Fruit fly (Drosophila melanogaster): ENCODE measurements around the gene Tom20.

Tom20 gene

DNA sequence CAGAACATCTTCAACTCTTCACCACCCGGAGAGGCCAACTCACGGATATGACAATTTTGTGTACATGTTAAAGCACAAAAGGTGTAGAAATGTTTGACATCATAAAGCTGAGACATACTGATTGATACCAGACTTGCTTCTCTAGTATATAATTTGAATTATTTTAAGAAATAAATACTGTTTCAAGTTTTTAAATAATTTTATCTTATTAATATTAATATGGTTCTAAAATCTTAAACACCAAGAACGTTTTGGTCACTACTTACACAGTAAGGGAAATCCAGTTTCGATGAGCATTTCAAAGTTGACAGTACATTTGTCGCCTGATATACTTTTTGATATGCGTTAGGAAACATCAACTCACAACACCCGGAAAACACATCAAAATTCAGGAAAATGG lies 14.7 kb upstream of the Tom20 start, which contains the start of the genes hale and schuy:
TSS of gene hale (minus strand) at position 101 of the 400 bp plus-strand sequence.
TSS of gene schuy (plus strand) at position 326 of the 400 bp plus-strand sequence.
- TF ChIP-seq Spps (tag; optimal IDR thresholded peaks at IDR 0.05) (no peak), en (GFP tag; optimal IDR thresholded peaks at IDR 0.05) (no peak), CG17361 (GFP tag; IDR thresholded peaks at IDR 0.05) (no peak)

dm6 chr3L:19988891-19989290 lies 11.6 kb upstream of the Tom20 start, which contains the start of gene Csas:
Csas (minus strand) TSS chr3L:19988991.
- TF ChIP-seq pan (optimal IDR thresholded peaks at IDR 0.05) (no peak), pan (GFP tag; optimal IDR thresholded peaks at IDR 0.05 in 1 of 2, IDR thresholded peaks at IDR 0.05 in 1 of 2) (peak in 1 of 2 experiments; percentile 24), sens (GFP tag) (peak; percentile 71), CG16815 (GFP tag; optimal IDR thresholded peaks at IDR 0.05) (no peak), row (GFP tag; IDR thresholded peaks at IDR 0.05) (0 out of 3 replicates have a peak, but pooled peaks have one; percentile 23)

DNA sequence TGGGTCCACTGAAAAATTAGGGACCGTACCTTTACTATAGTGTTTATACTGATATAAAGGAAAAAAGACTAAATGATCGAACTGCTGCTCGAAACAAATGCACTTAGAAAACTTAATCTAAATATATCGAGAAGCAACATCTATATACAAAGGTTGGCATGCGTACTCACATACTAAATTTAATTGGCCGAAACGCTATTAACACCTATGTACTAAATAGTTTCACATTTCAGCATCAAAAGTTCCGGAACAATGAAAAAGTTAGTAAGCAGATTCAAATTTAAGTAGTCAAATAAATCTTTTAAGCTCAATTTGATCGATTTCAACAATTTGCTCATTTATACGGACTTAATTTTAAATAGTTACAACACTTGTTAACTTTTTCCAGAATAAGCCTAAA lies 9.3 kb upstream of the Tom20 start, which contains the start of gene fln:
TSS of gene fln (minus strand) at position 101 of the 400 bp plus-strand sequence.
- TF ChIP-seq Lim3 (GFP tag; IDR thresholded peaks at IDR 0.05) (no peak), CG18599 (GFP tag; optimal IDR thresholded peaks at IDR 0.05) (no peak), vnd (GFP tag; IDR thresholded peaks at IDR 0.05; ENCODE audit: partially characterized antibody) (no peak), CG18011 (GFP tag; optimal IDR thresholded peaks at IDR 0.05) (no peak), sim (GFP tag; IDR thresholded peaks at IDR 0.05) (no peak), gcm2 (GFP tag; optimal IDR thresholded peaks at IDR 0.05) (no peak), Kr (GFP tag; optimal IDR thresholded peaks at IDR 0.05) (no peak), nmo (GFP tag; optimal IDR thresholded peaks at IDR 0.05) (no peak), jumu (GFP tag; optimal IDR thresholded peaks at IDR 0.05) (no peak), gt (GFP tag; IDR thresholded peaks at IDR 0.05) (no peak), Poxn (GFP tag; IDR thresholded peaks at IDR 0.05) (no peak), CG15514 (GFP tag; optimal IDR thresholded peaks at IDR 0.05) (no peak), CG16813 (GFP tag; IDR thresholded peaks at IDR 0.05; ENCODE audit: partially characterized antibody) (no peak), CG4404 (GFP tag; IDR thresholded peaks at IDR 0.05) (no peak), Asciz (GFP tag; optimal IDR thresholded peaks at IDR 0.05) (no peak), CG4730 (GFP tag; IDR thresholded peaks at IDR 0.05) (no peak), Hsf (GFP tag; optimal IDR thresholded peaks at IDR 0.05) (no peak)

DNA sequence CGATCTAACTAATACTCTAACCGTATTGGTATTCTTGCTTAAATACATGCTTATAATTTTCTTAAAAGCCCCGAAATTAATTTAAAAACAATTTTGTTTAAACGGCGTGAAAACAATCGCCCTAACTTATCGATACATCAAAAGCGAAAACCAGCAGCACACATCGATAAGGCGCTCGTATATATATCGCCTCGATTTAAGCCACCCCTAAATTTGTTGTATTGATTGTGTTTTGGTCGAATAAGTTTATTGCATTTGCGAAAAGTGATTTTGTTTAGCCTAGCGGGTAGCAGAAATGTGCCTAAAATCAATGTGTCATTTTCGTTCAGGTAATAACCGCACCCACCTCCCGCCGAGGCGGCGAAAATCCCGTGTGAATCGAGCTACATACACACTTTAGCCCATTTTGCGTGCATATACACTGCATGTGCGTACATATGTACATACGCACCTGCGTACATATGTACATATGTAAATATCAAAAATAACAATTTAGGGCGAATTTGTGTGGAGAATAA lies 8.7 kb upstream of the Tom20 start, which contains the start of the genes CG7646 and Nca:
TSS of gene CG7646 (plus strand) at position 174 of the 518 bp plus-strand sequence.
TSS of gene Nca (plus strand) at position 174 of the 518 bp plus-strand sequence.
- no peak for TF ChIP-seq CG31388 (GFP tag; optimal IDR thresholded peaks at IDR 0.05)
- peak; percentile 10 for TF ChIP-seq CG2120 (GFP tag; optimal IDR thresholded peaks at IDR 0.05)
- no peak for TF ChIP-seq wor (GFP tag; IDR thresholded peaks at IDR 0.05)
- TF ChIP-seq CG6654 (GFP tag; optimal IDR thresholded peaks at IDR 0.05) = no peak
- no peak for TF ChIP-seq bowl (GFP tag; IDR thresholded peaks at IDR 0.05)
- no peak for TF ChIP-seq CG8765 (GFP tag; IDR thresholded peaks at IDR 0.05)
- TF ChIP-seq CG2202 (tag; optimal IDR thresholded peaks at IDR 0.05) = no peak
- peak; percentile 39 for TF ChIP-seq CHES-1-like (GFP tag; optimal IDR thresholded peaks at IDR 0.05)
- peak; percentile 31 for TF ChIP-seq Ets97D (GFP tag; optimal IDR thresholded peaks at IDR 0.05)
- TF ChIP-seq CG17912 (GFP tag; optimal IDR thresholded peaks at IDR 0.05) = peak; percentile 76
- TF ChIP-seq CG15601 (tag; optimal IDR thresholded peaks at IDR 0.05) = peak; percentile 26
- TF ChIP-seq MBD-R2 (GFP tag; IDR thresholded peaks at IDR 0.05) = peak; percentile 60
- TF ChIP-seq CG12219 (GFP tag; optimal IDR thresholded peaks at IDR 0.05) = no peak
- TF ChIP-seq CG1792 (GFP tag; optimal IDR thresholded peaks at IDR 0.05) = no peak
- peak; percentile 50 for TF ChIP-seq CG8924 (tag; optimal IDR thresholded peaks at IDR 0.05)
- no peak for TF ChIP-seq CG12155 (GFP tag; optimal IDR thresholded peaks at IDR 0.05)
- TF ChIP-seq psq (GFP tag; optimal IDR thresholded peaks at IDR 0.05) = no peak
- TF ChIP-seq da (GFP tag; optimal IDR thresholded peaks at IDR 0.05) = no peak
- TF ChIP-seq her (GFP tag; optimal IDR thresholded peaks at IDR 0.05) = no peak
- no peak for TF ChIP-seq tgo (GFP tag; IDR thresholded peaks at IDR 0.05)
- TF ChIP-seq Xbp1 (GFP tag; optimal IDR thresholded peaks at IDR 0.05) = no peak
- no peak for TF ChIP-seq CG12236 (GFP tag; optimal IDR thresholded peaks at IDR 0.05)
- no peak for TF ChIP-seq CG11456 (GFP tag; IDR thresholded peaks at IDR 0.05)
